Worm (Caenorhabditis elegans): Measurements from ENCODE around the gene rab-18.

DNA sequence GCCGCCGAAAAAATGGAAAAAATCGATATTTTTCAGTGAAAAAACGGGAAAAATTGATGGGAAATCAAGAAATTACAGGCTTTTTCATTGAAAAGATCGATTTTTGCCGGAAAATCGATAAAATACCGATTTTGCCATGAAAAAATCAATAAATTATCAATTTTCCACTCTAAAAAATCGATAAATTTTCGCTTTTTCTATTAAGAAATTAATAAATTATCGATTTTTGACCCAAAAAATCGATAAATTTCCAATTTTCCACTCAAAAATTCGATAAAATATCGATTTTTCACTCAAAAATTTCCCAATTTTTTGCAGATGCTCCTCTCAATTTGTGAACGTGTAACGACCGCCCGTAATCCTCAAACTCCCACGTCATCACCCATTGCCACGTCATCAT, 13.8 kb upstream of the rab-18 start:
- TF ChIP-seq tbx-2 (tag; optimal IDR thresholded peaks at IDR 0.05) (no peak), pha-4 (tag; optimal IDR thresholded peaks at IDR 0.05) (no peak), elt-2 (tag; optimal IDR thresholded peaks at IDR 0.05) (no peak), F13H6.1 (tag; optimal IDR thresholded peaks at IDR 0.05) (no peak), odd-2 (tag; optimal IDR thresholded peaks at IDR 0.05) (no peak), C38D4.7 (GFP tag; optimal IDR thresholded peaks at IDR 0.05) (no peak), sox-4 (tag; optimal IDR thresholded peaks at IDR 0.05) (no peak)
